Worm (Caenorhabditis elegans) whole organism, early embryonic: ENCODE results near the gene lgc-23.

Experiments used
- B0310.2 ChIP-seq: sonication (generic microtip); optimal IDR thresholded peaks from 2 replicates; lab custom pipeline; 2016; ENCODE audit warnings: mild to moderate bottlenecking, missing genetic modification characterization, missing compliant biosample characterization
- ama-1 ChIP-seq: fragments of 150-350 bp; optimal IDR thresholded peaks from 2 replicates; lab custom pipeline; 2014
- flt-1 ChIP-seq: fragments of 200-800 bp; sonication (Bioruptor generic); IDR thresholded peaks from 2 replicates; pipeline ENCODE4 v1.3.6; 2022; ENCODE audit warnings: missing genetic modification characterization, missing compliant biosample characterization
- hmbx-1 ChIP-seq: sonication (generic microtip); optimal IDR thresholded peaks from 2 replicates; lab custom pipeline; 2016; ENCODE audit warnings: mild to moderate bottlenecking, missing genetic modification characterization, missing compliant biosample characterization

DNA sequence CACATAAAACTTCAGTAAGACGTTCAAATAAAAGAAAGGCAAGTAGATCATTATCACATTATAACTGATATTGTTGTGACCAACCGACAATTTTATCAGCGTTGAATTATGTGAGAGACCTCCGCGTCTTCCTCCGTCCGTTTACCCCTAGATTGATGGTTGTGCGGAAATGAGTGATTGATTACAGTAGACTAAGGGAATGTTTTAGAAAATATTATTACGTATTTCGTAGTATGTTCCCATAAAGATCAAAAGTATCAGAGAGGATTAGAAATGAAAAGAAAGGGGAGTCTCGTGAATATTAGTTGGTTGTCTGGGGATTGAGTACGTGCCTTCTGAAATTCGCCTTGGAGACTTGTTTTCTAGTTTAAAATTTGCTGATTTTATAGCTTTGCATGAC lies 26.3 kb upstream of the lgc-23 start:
- TF ChIP-seq ama-1 (lab: Kevin White, UChicago) (no peak), B0310.2 (tag; lab: Kevin White, UChicago) (no peak), hmbx-1 (tag; lab: Kevin White, UChicago) (no peak), flt-1 (GFP tag; lab: Robert Waterston, UW) (no peak)
